Worm (Caenorhabditis elegans) whole organism, mixed stage, embryonic: Measurements from ENCODE around the gene cht-4.

Experiments used
- bed-3 ChIP-seq: fragments of 200-800 bp; sonication (Bioruptor generic); optimal IDR thresholded peaks from 3 replicates; lab custom pipeline; 2018; ENCODE audit warnings: mild to moderate bottlenecking, missing genetic modification characterization, moderate library complexity, missing compliant biosample characterization
- ces-1 ChIP-seq: fragments of 150-350 bp; optimal IDR thresholded peaks from 2 replicates; lab custom pipeline; 2014; ENCODE audit warnings: missing biosample characterization, missing genetic modification reagents, missing genetic modification characterization
- ham-2 ChIP-seq: fragments of 200-800 bp; sonication (Bioruptor generic); optimal IDR thresholded peaks from 2 replicates; lab custom pipeline; 2018; ENCODE audit warnings: mild to moderate bottlenecking, missing genetic modification characterization, missing compliant biosample characterization
- lsy-2 ChIP-seq: fragments of 150-350 bp; optimal IDR thresholded peaks from 2 replicates; lab custom pipeline; 2014; ENCODE audit warnings: missing biosample characterization, missing genetic modification characterization
- mep-1 ChIP-seq: fragments of 150-350 bp; optimal IDR thresholded peaks from 2 replicates; lab custom pipeline; 2017; ENCODE audit warnings: missing biosample characterization, missing genetic modification reagents, missing genetic modification characterization, inconsistent platforms
- mls-2 ChIP-seq: sonication (generic microtip); optimal IDR thresholded peaks from 2 replicates; lab custom pipeline; 2016; ENCODE audit warnings: mild to moderate bottlenecking, missing genetic modification characterization, moderate library complexity, missing compliant biosample characterization
- nhr-12 ChIP-seq: fragments of 150-350 bp; optimal IDR thresholded peaks from 2 replicates; lab custom pipeline; 2014; ENCODE audit warnings: missing biosample characterization, missing genetic modification characterization
- nhr-237 ChIP-seq: fragments of 150-350 bp; optimal IDR thresholded peaks from 2 replicates; lab custom pipeline; 2014; ENCODE audit warnings: missing biosample characterization, missing genetic modification characterization
- pha-4 ChIP-seq: fragments of 150-350 bp; optimal IDR thresholded peaks from 2 replicates; lab custom pipeline; 2018; ENCODE audit warnings: missing biosample characterization, missing genetic modification reagents, missing genetic modification characterization
- snpc-4 ChIP-seq: fragments of 150-350 bp; optimal IDR thresholded peaks from 2 replicates; lab custom pipeline; 2014; ENCODE audit warnings: missing biosample characterization, missing genetic modification characterization
- sptf-1 ChIP-seq: sonication (generic microtip); optimal IDR thresholded peaks from 2 replicates; lab custom pipeline; 2017; ENCODE audit warnings: mild to moderate bottlenecking, missing genetic modification characterization, moderate library complexity, missing compliant biosample characterization
- tbx-8 ChIP-seq: fragments of 200-800 bp; sonication (Bioruptor generic); optimal IDR thresholded peaks from 2 replicates; lab custom pipeline; 2018; ENCODE audit warnings: mild to moderate bottlenecking, missing genetic modification characterization, moderate library complexity, missing compliant biosample characterization
- ztf-11 ChIP-seq: fragments of 150-350 bp; optimal IDR thresholded peaks from 2 replicates; lab custom pipeline; 2014; ENCODE audit warnings: missing biosample characterization, missing genetic modification characterization

DNA sequence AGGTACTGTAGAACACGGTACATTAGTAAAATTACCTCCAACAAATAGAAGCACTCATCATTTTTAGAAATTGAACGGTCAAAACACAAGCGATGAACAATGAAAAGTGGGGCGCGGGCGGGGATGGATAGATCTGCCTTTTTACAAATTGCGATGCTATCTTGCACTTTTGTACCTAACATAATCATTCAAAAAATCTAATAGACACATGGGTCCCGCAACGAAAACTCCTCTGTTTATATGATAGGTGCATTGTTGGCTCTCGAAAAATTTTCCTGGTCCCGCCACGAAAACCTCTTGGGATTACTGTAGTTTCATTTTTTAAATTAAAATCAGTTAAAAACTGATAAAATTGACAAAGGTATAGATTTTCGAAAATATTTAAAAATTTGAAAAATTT, 23.0 kb downstream of the cht-4 start, which contains the start of gene Y22D7AL.11:
- no peak for TF ChIP-seq nhr-237 (tag; lab: Kevin White, UChicago)
- no peak for TF ChIP-seq tbx-8
- no peak for TF ChIP-seq ztf-11 (tag; lab: Kevin White, UChicago)
- no peak for TF ChIP-seq mls-2 (tag; lab: Kevin White, UChicago)
- no peak for TF ChIP-seq ces-1 (GFP tag; lab: Kevin White, UChicago)
- TF ChIP-seq nhr-12 (tag; lab: Kevin White, UChicago) = no peak
- no peak for TF ChIP-seq lsy-2
- TF ChIP-seq pha-4 (tag; lab: Kevin White, UChicago) = no peak
- no peak for TF ChIP-seq bed-3 (GFP tag; lab: Kevin White, UChicago)
- no peak for TF ChIP-seq ham-2 (GFP tag; lab: Kevin White, UChicago)
- TF ChIP-seq mep-1 (tag; lab: Kevin White, UChicago) = no peak
- no peak for TF ChIP-seq sptf-1 (tag; lab: Kevin White, UChicago)
- no peak for TF ChIP-seq snpc-4 (tag; lab: Kevin White, UChicago)
